Fruit fly (Drosophila melanogaster) whole organism, embryonic: Measurements from ENCODE around the gene Cep290.

Source experiments
- Asciz ChIP-seq: fragments of 200-800 bp; sonication (Bioruptor generic); optimal IDR thresholded peaks from 2 replicates; lab custom pipeline; 2017; ENCODE audit warnings: missing biosample characterization, mild to moderate bottlenecking, missing genetic modification characterization, missing genetic modification reagents
- CG10267 ChIP-seq: fragments of 200-800 bp; sonication (Bioruptor generic); optimal IDR thresholded peaks from 2 replicates; lab custom pipeline; 2018; ENCODE audit warnings: missing biosample characterization, mild to moderate bottlenecking, missing genetic modification characterization, moderate library complexity
- CG11504 ChIP-seq: fragments of 200-800 bp; sonication (Bioruptor generic); optimal IDR thresholded peaks from 3 replicates; lab custom pipeline; 2019; ENCODE audit warnings: missing biosample characterization, mild to moderate bottlenecking, missing genetic modification characterization, moderate library complexity
- CG1233 ChIP-seq: fragments of 200-800 bp; sonication (Bioruptor generic); optimal IDR thresholded peaks from 4 replicates; lab custom pipeline; 2018; ENCODE audit warnings: missing biosample characterization, mild to moderate bottlenecking, missing genetic modification characterization
- CG12391 ChIP-seq: fragments of 200-800 bp; sonication (Bioruptor generic); optimal IDR thresholded peaks from 3 replicates; lab custom pipeline; 2018; ENCODE audit warnings: missing biosample characterization, mild to moderate bottlenecking, missing genetic modification characterization, moderate library complexity
- CG14441 ChIP-seq: fragments of 200-800 bp; sonication (Bioruptor generic); IDR thresholded peaks from 2 replicates; pipeline ENCODE4 v1.3.6; 2022; ENCODE audit warnings: missing biosample characterization, missing genetic modification characterization
- CG14710 ChIP-seq: fragments of 200-800 bp; sonication (Bioruptor generic); optimal IDR thresholded peaks from 3 replicates; lab custom pipeline; 2019; ENCODE audit warnings: missing biosample characterization, mild to moderate bottlenecking, missing genetic modification characterization, moderate library complexity
- CG17385 ChIP-seq: fragments of 200-800 bp; sonication (Bioruptor generic); optimal IDR thresholded peaks from 3 replicates; lab custom pipeline; 2018; ENCODE audit warnings: missing biosample characterization, mild to moderate bottlenecking, missing genetic modification characterization
- CG18476 ChIP-seq: fragments of 200-800 bp; sonication (Bioruptor generic); optimal IDR thresholded peaks from 2 replicates; lab custom pipeline; 2016; ENCODE audit warnings: missing biosample characterization, mild to moderate bottlenecking, missing genetic modification characterization
- CG31224 ChIP-seq: fragments of 200-800 bp; sonication (Bioruptor generic); IDR thresholded peaks from 2 replicates; pipeline ENCODE4 v1.3.6; 2022; ENCODE audit warnings: missing biosample characterization, missing genetic modification characterization
- CG32532 ChIP-seq: fragments of 200-800 bp; sonication (Bioruptor generic); IDR thresholded peaks from 2 replicates; pipeline ENCODE4 v1.3.6; 2022; ENCODE audit warnings: missing biosample characterization, missing genetic modification characterization
- CG34422 ChIP-seq: fragments of 200-800 bp; sonication (Bioruptor generic); IDR thresholded peaks from 3 replicates; pipeline ENCODE4 v1.3.6; 2022; ENCODE audit warnings: missing biosample characterization, missing genetic modification characterization
- CG3847 ChIP-seq: fragments of 200-800 bp; sonication (Bioruptor generic); IDR thresholded peaks from 2 replicates; pipeline ENCODE4 v1.3.6; 2022; ENCODE audit warnings: missing biosample characterization, missing genetic modification characterization
- CG6689 ChIP-seq: fragments of 200-800 bp; sonication (Bioruptor generic); IDR thresholded peaks from 2 replicates; pipeline ENCODE4 v1.3.6; 2022; ENCODE audit warnings: missing biosample characterization, missing genetic modification characterization
- CG7987 ChIP-seq: fragments of 200-800 bp; sonication (Bioruptor generic); optimal IDR thresholded peaks from 2 replicates; lab custom pipeline; 2018; ENCODE audit warnings: missing biosample characterization, mild to moderate bottlenecking, missing genetic modification characterization, moderate library complexity
- CG9609 ChIP-seq: fragments of 200-800 bp; sonication (Bioruptor generic); optimal IDR thresholded peaks from 3 replicates; lab custom pipeline; 2016; ENCODE audit warnings: missing biosample characterization, missing genetic modification characterization
- CoRest ChIP-seq: fragments of 200-800 bp; sonication (Bioruptor generic); optimal IDR thresholded peaks from 3 replicates; lab custom pipeline; 2018; ENCODE audit warnings: missing biosample characterization, mild to moderate bottlenecking, missing genetic modification characterization, moderate library complexity
- E2f1 ChIP-seq: fragments of 200-800 bp; sonication (Bioruptor generic); IDR thresholded peaks from 2 replicates; pipeline ENCODE4 v1.3.6; 2022; ENCODE audit warnings: missing biosample characterization, missing genetic modification characterization
- E2f2 ChIP-seq: fragments of 200-800 bp; sonication (Bioruptor generic); IDR thresholded peaks from 2 replicates; pipeline ENCODE4 v1.3.6; 2022; ENCODE audit warnings: missing biosample characterization, missing genetic modification characterization
- Gsc ChIP-seq: fragments of 200-800 bp; sonication (Bioruptor generic); IDR thresholded peaks from 2 replicates; pipeline ENCODE4 v1.3.6; 2022; ENCODE audit warnings: missing biosample characterization, missing genetic modification characterization
- H2.0 ChIP-seq: fragments of 200-800 bp; sonication (Bioruptor generic); IDR thresholded peaks from 2 replicates; pipeline ENCODE4 v1.3.6; 2022; ENCODE audit warnings: missing biosample characterization, missing genetic modification characterization
- Hr51 ChIP-seq, 2 experiments: fragments of 200-800 bp; sonication (Bioruptor generic); optimal IDR thresholded peaks; 2 replicates in 1 of 2; 3 replicates in 1 of 2; lab custom pipeline; 2016 to 2018; ENCODE audit warnings: missing biosample characterization in 2 of 2, missing genetic modification characterization in 2 of 2, mild to moderate bottlenecking in 1 of 2, moderate library complexity in 1 of 2
- Max ChIP-seq: fragments of 200-800 bp; sonication (Bioruptor generic); optimal IDR thresholded peaks from 2 replicates; lab custom pipeline; 2016; ENCODE audit warnings: missing biosample characterization, mild to moderate bottlenecking, missing genetic modification characterization
- Optix ChIP-seq: fragments of 200-800 bp; sonication (Bioruptor generic); IDR thresholded peaks from 3 replicates; pipeline ENCODE4 v1.3.6; 2022; ENCODE audit warnings: missing biosample characterization, missing genetic modification characterization
- Ptx1 ChIP-seq: fragments of 200-800 bp; sonication (Bioruptor generic); IDR thresholded peaks from 2 replicates; pipeline ENCODE4 v1.3.6; 2022; ENCODE audit warnings: missing biosample characterization, missing genetic modification characterization
- Sox102F ChIP-seq: fragments of 200-800 bp; sonication (Bioruptor generic); optimal IDR thresholded peaks from 2 replicates; lab custom pipeline; 2018; ENCODE audit warnings: missing biosample characterization, mild to moderate bottlenecking, missing genetic modification characterization, moderate library complexity
- Ssrp ChIP-seq: fragments of 200-800 bp; sonication (Bioruptor generic); optimal IDR thresholded peaks from 2 replicates; lab custom pipeline; 2018; ENCODE audit warnings: missing biosample characterization, mild to moderate bottlenecking, missing genetic modification characterization, moderate library complexity
- Vsx1 ChIP-seq: fragments of 200-800 bp; sonication (Bioruptor generic); optimal IDR thresholded peaks from 2 replicates; lab custom pipeline; 2017; ENCODE audit warnings: missing biosample characterization, mild to moderate bottlenecking, missing genetic modification characterization, missing genetic modification reagents
- ara ChIP-seq: fragments of 200-800 bp; sonication (Bioruptor generic); IDR thresholded peaks from 2 replicates; pipeline ENCODE4 v1.3.6; 2022; ENCODE audit warnings: missing biosample characterization, missing genetic modification characterization
- ase ChIP-seq: fragments of 200-800 bp; sonication (Bioruptor generic); IDR thresholded peaks from 3 replicates; pipeline ENCODE4 v1.3.6; 2022; ENCODE audit warnings: missing biosample characterization, missing genetic modification characterization
- chinmo ChIP-seq: fragments of 200-800 bp; sonication (Bioruptor generic); IDR thresholded peaks from 4 replicates; pipeline ENCODE4 v1.3.6; 2022; ENCODE audit warnings: missing biosample characterization, missing genetic modification characterization; ENCODE audit not compliant: partially characterized antibody
- chn ChIP-seq: fragments of 200-800 bp; sonication (Bioruptor generic); optimal IDR thresholded peaks from 2 replicates; lab custom pipeline; 2016; ENCODE audit warnings: missing biosample characterization, missing genetic modification characterization
- crol ChIP-seq: fragments of 200-800 bp; sonication (Bioruptor generic); IDR thresholded peaks from 2 replicates; pipeline ENCODE4 v1.3.6; 2022; ENCODE audit warnings: missing biosample characterization, missing genetic modification characterization
- cwo ChIP-seq: fragments of 200-800 bp; sonication (Bioruptor generic); optimal IDR thresholded peaks from 3 replicates; lab custom pipeline; 2017; ENCODE audit warnings: missing biosample characterization, missing genetic modification characterization, mild to moderate bottlenecking, moderate library complexity, missing genetic modification reagents
- da ChIP-seq: fragments of 200-800 bp; sonication (Bioruptor generic); optimal IDR thresholded peaks from 2 replicates; lab custom pipeline; 2016; ENCODE audit warnings: missing biosample characterization, missing genetic modification characterization
- esg ChIP-seq: fragments of 200-800 bp; sonication (Bioruptor generic); conservative IDR thresholded peaks from 2 replicates; pipeline ENCODE4 v1.3.6; 2022; ENCODE audit warnings: missing biosample characterization, missing genetic modification characterization
- fu2 ChIP-seq: fragments of 200-800 bp; sonication (Bioruptor generic); optimal IDR thresholded peaks from 2 replicates; lab custom pipeline; 2016; ENCODE audit warnings: missing biosample characterization, missing genetic modification characterization
- klu ChIP-seq: fragments of 200-800 bp; sonication (Bioruptor generic); IDR thresholded peaks from 2 replicates; pipeline ENCODE4 v1.3.6; 2022; ENCODE audit warnings: missing biosample characterization, missing genetic modification characterization
- lilli ChIP-seq: fragments of 200-800 bp; sonication (Bioruptor generic); optimal IDR thresholded peaks from 3 replicates; lab custom pipeline; 2016; ENCODE audit warnings: missing biosample characterization, missing genetic modification characterization
- lmd ChIP-seq: fragments of 200-800 bp; sonication (Bioruptor generic); IDR thresholded peaks from 2 replicates; pipeline ENCODE4 v1.3.6; 2022; ENCODE audit warnings: missing biosample characterization, missing genetic modification characterization
- nmo ChIP-seq: fragments of 200-800 bp; sonication (Bioruptor generic); optimal IDR thresholded peaks from 2 replicates; lab custom pipeline; 2018; ENCODE audit warnings: missing biosample characterization, mild to moderate bottlenecking, missing genetic modification characterization, moderate library complexity
- ranshi ChIP-seq: fragments of 200-800 bp; sonication (Bioruptor generic); IDR thresholded peaks from 2 replicates; pipeline ENCODE4 v1.3.6; 2022; ENCODE audit warnings: missing biosample characterization, missing genetic modification characterization
- row ChIP-seq: fragments of 200-800 bp; sonication (Bioruptor generic); IDR thresholded peaks from 3 replicates; pipeline ENCODE4 v1.3.6; 2022; ENCODE audit warnings: missing biosample characterization, missing genetic modification characterization
- slbo ChIP-seq: fragments of 200-800 bp; sonication (Bioruptor generic); IDR thresholded peaks from 2 replicates; pipeline ENCODE4 v1.3.6; 2022; ENCODE audit warnings: missing biosample characterization, missing genetic modification characterization
- sr ChIP-seq: fragments of 200-800 bp; sonication (Bioruptor generic); IDR thresholded peaks from 3 replicates; pipeline ENCODE4 v1.3.6; 2022; ENCODE audit warnings: missing biosample characterization, missing genetic modification characterization
- sug ChIP-seq: fragments of 200-800 bp; optimal IDR thresholded peaks from 2 replicates; lab custom pipeline; 2019; ENCODE audit warnings: missing biosample characterization, mild to moderate bottlenecking, missing genetic modification characterization, moderate library complexity
- zfh1 ChIP-seq: fragments of 200-800 bp; sonication (Bioruptor generic); IDR thresholded peaks from 3 replicates; pipeline ENCODE4 v1.3.6; 2022; ENCODE audit warnings: missing biosample characterization, missing genetic modification characterization

Gene Cep290

dm6 chr3L:815234-816200 lies 28.2 kb upstream of the Cep290 start (continued):
- TF ChIP-seq CG10267 (tag; lab: Kevin White, UChicago) (no peak), CG9609 (GFP tag; lab: Kevin White, UChicago) (no peak), slbo (GFP tag; lab: Robert Waterston, UW) (peak; percentile 56), klu (0 out of 2 replicates have a peak, but pooled peaks have one; percentile 21), fu2 (no peak), CG1233 (GFP tag; lab: Kevin White, UChicago) (peak; percentile 20), CG17385 (GFP tag; lab: Kevin White, UChicago) (peak; percentile 36), ranshi (GFP tag; lab: Robert Waterston, UW) (peak; percentile 62; the same call in 1 of the 2 replicates), nmo (peak; percentile 40), Sox102F (GFP tag; lab: Kevin White, UChicago) (peak; percentile 64), crol (GFP tag; lab: Robert Waterston, UW) (peak; percentile 68), lilli (GFP tag; lab: Kevin White, UChicago) (no peak), sr (GFP tag; lab: Robert Waterston, UW) (peak; percentile 89), Hr51 (GFP tag; optimal IDR thresholded peaks at IDR 0.05; lab: Kevin White, UChicago) (peak in 1 of 2 experiments; percentile 55), CG31224 (GFP tag; lab: Robert Waterston, UW) (peak; percentile 33; the same call in 1 of the 2 replicates), Max (no peak), E2f1 (peak; percentile 63), zfh1 (GFP tag; lab: Robert Waterston, UW) (0 out of 3 replicates have a peak, but pooled peaks have one; percentile 39), CG7987 (GFP tag; lab: Kevin White, UChicago) (no peak), Ptx1 (GFP tag; lab: Robert Waterston, UW) (peak; percentile 53), CG12391 (tag; lab: Kevin White, UChicago) (peak; percentile 37), da (GFP tag; lab: Kevin White, UChicago) (peak; percentile 22), chinmo (GFP tag; lab: Robert Waterston, UW) (0 out of 4 replicates have a peak, but pooled peaks have one; percentile 49), chn (GFP tag; lab: Kevin White, UChicago) (no peak), ara (GFP tag; lab: Robert Waterston, UW) (peak; percentile 29; the same call in 1 of the 2 replicates), CG6689 (peak; percentile 49; the same call in 1 of the 2 replicates), CG34422 (peak; percentile 34; the same call in 1 of the 3 replicates), row (peak; percentile 74), Vsx1 (GFP tag; lab: Kevin White, UChicago) (peak; percentile 10), Ssrp (tag; lab: Kevin White, UChicago) (peak; percentile 49), Asciz (peak; percentile 58), esg (GFP tag; lab: Robert Waterston, UW) (peak; percentile 51), CG32532 (peak; percentile 53; the same call in 1 of the 2 replicates), CG14441 (GFP tag; lab: Robert Waterston, UW) (peak; percentile 35; the same call in 1 of the 2 replicates), Gsc (GFP tag; lab: Robert Waterston, UW) (0 out of 2 replicates have a peak, but pooled peaks have one; percentile 29), sug (tag; lab: Kevin White, UChicago) (peak; percentile 9), H2.0 (GFP tag; lab: Robert Waterston, UW) (peak; percentile 55), lmd (peak; percentile 58), CoRest (peak; percentile 36), CG11504 (tag; lab: Kevin White, UChicago) (peak; percentile 53), Optix (GFP tag; lab: Robert Waterston, UW) (0 out of 3 replicates have a peak, but pooled peaks have one; percentile 18), cwo (GFP tag; lab: Kevin White, UChicago) (no peak), CG3847 (GFP tag; lab: Robert Waterston, UW) (peak; percentile 56), ase (GFP tag; lab: Robert Waterston, UW) (0 out of 3 replicates have a peak, but pooled peaks have one; percentile 27), CG14710 (tag; lab: Kevin White, UChicago) (peak; percentile 4), E2f2 (GFP tag; lab: Robert Waterston, UW) (peak; percentile 34; the same call in 1 of the 2 replicates), CG18476 (GFP tag; lab: Kevin White, UChicago) (no peak)
